Fruit fly (Drosophila melanogaster): ENCODE measurements around the gene S1P.

- TF ChIP-seq CG8478 (optimal IDR thresholded peaks at IDR 0.05): no peak
- no peak for TF ChIP-seq psq (optimal IDR thresholded peaks at IDR 0.05)
- no peak for TF ChIP-seq usp (GFP tag; optimal IDR thresholded peaks at IDR 0.05)
- no peak for TF ChIP-seq Dll (optimal IDR thresholded peaks at IDR 0.05)
Observed at dm6 chr3L:21636265-21636993, 19.3 kb upstream of the S1P start, which contains the start of gene CG32444.

All from whole organism.